Worm (Caenorhabditis elegans) whole organism, late embryonic: ENCODE measurements around the gene srx-82.

Experiments used
- C08G9.2 ChIP-seq: sonication (generic microtip); optimal IDR thresholded peaks from 2 replicates; lab custom pipeline; 2016; ENCODE audit warnings: mild to moderate bottlenecking, missing genetic modification characterization, moderate library complexity, missing compliant biosample characterization
- K09A11.1 ChIP-seq: sonication (generic microtip); optimal IDR thresholded peaks from 2 replicates; lab custom pipeline; 2017; ENCODE audit warnings: antibody characterized with exemption, mild to moderate bottlenecking, missing genetic modification characterization, missing compliant biosample characterization; ENCODE audit not compliant: insufficient read depth
- T23F11.4 ChIP-seq: fragments of 200-800 bp; sonication (Bioruptor generic); optimal IDR thresholded peaks from 2 replicates; lab custom pipeline; 2018; ENCODE audit warnings: mild to moderate bottlenecking, missing genetic modification characterization, missing compliant biosample characterization
- ceh-14 ChIP-seq: sonication (generic microtip); optimal IDR thresholded peaks from 2 replicates; lab custom pipeline; 2016; ENCODE audit warnings: missing genotype, missing genetic modification characterization, missing compliant biosample characterization
- ceh-18 ChIP-seq: sonication (generic microtip); optimal IDR thresholded peaks from 2 replicates; lab custom pipeline; 2016; ENCODE audit warnings: missing genetic modification characterization, missing compliant biosample characterization
- ceh-19 ChIP-seq: fragments of 200-800 bp; sonication (Bioruptor generic); optimal IDR thresholded peaks from 2 replicates; lab custom pipeline; 2018; ENCODE audit warnings: mild to moderate bottlenecking, missing genetic modification characterization, missing compliant biosample characterization
- ceh-22 ChIP-seq: sonication (generic microtip); optimal IDR thresholded peaks from 2 replicates; lab custom pipeline; 2017; ENCODE audit warnings: missing biosample characterization, missing genetic modification characterization
- ceh-31 ChIP-seq: sonication (generic microtip); optimal IDR thresholded peaks from 2 replicates; lab custom pipeline; 2016; ENCODE audit warnings: missing genetic modification characterization, missing compliant biosample characterization
- ceh-34 ChIP-seq: sonication (generic microtip); optimal IDR thresholded peaks from 2 replicates; lab custom pipeline; 2016; ENCODE audit warnings: mild to moderate bottlenecking, missing genetic modification characterization, missing compliant biosample characterization
- ceh-6 ChIP-seq: fragments of 200-800 bp; sonication (Bioruptor generic); optimal IDR thresholded peaks from 2 replicates; lab custom pipeline; 2018; ENCODE audit warnings: mild to moderate bottlenecking, missing genetic modification characterization, missing compliant biosample characterization
- ceh-9 ChIP-seq: sonication (generic microtip); optimal IDR thresholded peaks from 2 replicates; lab custom pipeline; 2016; ENCODE audit warnings: mild to moderate bottlenecking, missing genetic modification characterization, inconsistent platforms, missing compliant biosample characterization
- dve-1 ChIP-seq: sonication (generic microtip); optimal IDR thresholded peaks from 2 replicates; lab custom pipeline; 2017; ENCODE audit warnings: antibody characterized with exemption, mild to moderate bottlenecking, missing genetic modification characterization, missing compliant biosample characterization
- elt-2 ChIP-seq: sonication (generic microtip); optimal IDR thresholded peaks from 2 replicates; lab custom pipeline; 2016; ENCODE audit warnings: missing genetic modification reagents, missing genetic modification characterization, missing compliant biosample characterization
- eyg-1 ChIP-seq: sonication (generic microtip); optimal IDR thresholded peaks from 2 replicates; lab custom pipeline; 2016; ENCODE audit warnings: missing genotype, missing genetic modification characterization, missing compliant biosample characterization
- fax-1 ChIP-seq: sonication (generic microtip); optimal IDR thresholded peaks from 2 replicates; lab custom pipeline; 2016; ENCODE audit warnings: missing genotype, missing genetic modification characterization, missing compliant biosample characterization
- fkh-6 ChIP-seq: sonication (generic microtip); optimal IDR thresholded peaks from 2 replicates; lab custom pipeline; 2016; ENCODE audit warnings: missing genetic modification characterization, missing compliant biosample characterization
- hlh-13 ChIP-seq: fragments of 200-800 bp; sonication (Bioruptor generic); optimal IDR thresholded peaks from 2 replicates; lab custom pipeline; 2018; ENCODE audit warnings: mild to moderate bottlenecking, missing genetic modification characterization, missing compliant biosample characterization
- hlh-30 ChIP-seq: sonication (generic microtip); optimal IDR thresholded peaks from 2 replicates; lab custom pipeline; 2017; ENCODE audit warnings: antibody characterized with exemption, missing genetic modification characterization, missing compliant biosample characterization; ENCODE audit not compliant: insufficient read depth
- hlh-6 ChIP-seq: sonication (generic microtip); optimal IDR thresholded peaks from 2 replicates; lab custom pipeline; 2016; ENCODE audit warnings: missing genotype, missing genetic modification characterization, missing compliant biosample characterization
- hlh-8 ChIP-seq: sonication (generic microtip); optimal IDR thresholded peaks from 2 replicates; lab custom pipeline; 2016; ENCODE audit warnings: missing genotype, missing genetic modification characterization, missing compliant biosample characterization
- lin-11 ChIP-seq: fragments of 200-800 bp; sonication (Bioruptor generic); optimal IDR thresholded peaks from 2 replicates; lab custom pipeline; 2018; ENCODE audit warnings: mild to moderate bottlenecking, missing genetic modification characterization, missing compliant biosample characterization
- madf-2 ChIP-seq: sonication (generic microtip); optimal IDR thresholded peaks from 2 replicates; lab custom pipeline; 2017; ENCODE audit warnings: missing genetic modification characterization, missing compliant biosample characterization
- mec-3 ChIP-seq: sonication (generic microtip); optimal IDR thresholded peaks from 2 replicates; lab custom pipeline; 2016; ENCODE audit warnings: borderline replicate concordance, missing genetic modification characterization, missing compliant biosample characterization
- nfya-1 ChIP-seq: sonication (generic microtip); optimal IDR thresholded peaks from 2 replicates; lab custom pipeline; 2017; ENCODE audit warnings: missing genetic modification characterization, mild to moderate bottlenecking, missing compliant biosample characterization, antibody characterized with exemption, moderate library complexity
- nhr-232 ChIP-seq: sonication (generic microtip); optimal IDR thresholded peaks from 2 replicates; lab custom pipeline; 2016; ENCODE audit warnings: missing genetic modification characterization, missing compliant biosample characterization
- npax-4 ChIP-seq: sonication (generic microtip); optimal IDR thresholded peaks from 2 replicates; lab custom pipeline; 2016; ENCODE audit warnings: missing genetic modification characterization, missing compliant biosample characterization
- odd-2 ChIP-seq: sonication (generic microtip); optimal IDR thresholded peaks from 2 replicates; lab custom pipeline; 2017; ENCODE audit warnings: antibody characterized with exemption, mild to moderate bottlenecking, missing genetic modification characterization, missing compliant biosample characterization
- pat-9 ChIP-seq: fragments of 200-800 bp; sonication (Bioruptor generic); optimal IDR thresholded peaks from 2 replicates; lab custom pipeline; 2018; ENCODE audit warnings: mild to moderate bottlenecking, missing genetic modification characterization, moderate library complexity, missing compliant biosample characterization
- pha-2 ChIP-seq: sonication (generic microtip); optimal IDR thresholded peaks from 2 replicates; lab custom pipeline; 2017; ENCODE audit warnings: mild to moderate bottlenecking, missing genetic modification characterization, missing compliant biosample characterization
- pros-1 ChIP-seq: fragments of 150-350 bp; optimal IDR thresholded peaks from 2 replicates; lab custom pipeline; 2014; ENCODE audit warnings: missing biosample characterization, missing genetic modification reagents, missing genetic modification characterization
- ref-2 ChIP-seq: sonication (generic microtip); optimal IDR thresholded peaks from 2 replicates; lab custom pipeline; 2016; ENCODE audit warnings: missing genetic modification characterization, missing compliant biosample characterization
- sdc-2 ChIP-seq: sonication (generic microtip); optimal IDR thresholded peaks from 2 replicates; lab custom pipeline; 2016; ENCODE audit warnings: missing genotype, missing genetic modification characterization, missing compliant biosample characterization
- sox-2 ChIP-seq: fragments of 200-800 bp; sonication (Bioruptor generic); IDR thresholded peaks from 2 replicates; pipeline ENCODE4 v1.3.6; 2022; ENCODE audit warnings: missing genetic modification reagents, missing genetic modification characterization, missing compliant biosample characterization
- syd-9 ChIP-seq: sonication (generic microtip); optimal IDR thresholded peaks from 2 replicates; lab custom pipeline; 2016; ENCODE audit warnings: mild to moderate bottlenecking, missing genetic modification characterization, moderate library complexity, missing compliant biosample characterization
- tbx-2 ChIP-seq: sonication (generic microtip); optimal IDR thresholded peaks from 2 replicates; lab custom pipeline; 2016; ENCODE audit warnings: missing genetic modification characterization, missing compliant biosample characterization
- ttx-3 ChIP-seq: sonication (generic microtip); optimal IDR thresholded peaks from 2 replicates; lab custom pipeline; 2016; ENCODE audit warnings: missing genetic modification reagents, missing genetic modification characterization, missing compliant biosample characterization
- unc-42 ChIP-seq: sonication (generic microtip); optimal IDR thresholded peaks from 2 replicates; lab custom pipeline; 2016; ENCODE audit warnings: missing genotype, missing genetic modification characterization, missing compliant biosample characterization
- unc-55 ChIP-seq: sonication (generic microtip); optimal IDR thresholded peaks from 2 replicates; lab custom pipeline; 2017; ENCODE audit warnings: missing biosample characterization, missing genetic modification reagents, missing genetic modification characterization
- unc-86 ChIP-seq: sonication (generic microtip); optimal IDR thresholded peaks from 2 replicates; lab custom pipeline; 2016; ENCODE audit warnings: missing genetic modification characterization, missing compliant biosample characterization
- ztf-16 ChIP-seq: sonication (generic microtip); optimal IDR thresholded peaks from 2 replicates; lab custom pipeline; 2017; ENCODE audit warnings: missing genetic modification characterization, missing compliant biosample characterization

Gene srx-82

DNA sequence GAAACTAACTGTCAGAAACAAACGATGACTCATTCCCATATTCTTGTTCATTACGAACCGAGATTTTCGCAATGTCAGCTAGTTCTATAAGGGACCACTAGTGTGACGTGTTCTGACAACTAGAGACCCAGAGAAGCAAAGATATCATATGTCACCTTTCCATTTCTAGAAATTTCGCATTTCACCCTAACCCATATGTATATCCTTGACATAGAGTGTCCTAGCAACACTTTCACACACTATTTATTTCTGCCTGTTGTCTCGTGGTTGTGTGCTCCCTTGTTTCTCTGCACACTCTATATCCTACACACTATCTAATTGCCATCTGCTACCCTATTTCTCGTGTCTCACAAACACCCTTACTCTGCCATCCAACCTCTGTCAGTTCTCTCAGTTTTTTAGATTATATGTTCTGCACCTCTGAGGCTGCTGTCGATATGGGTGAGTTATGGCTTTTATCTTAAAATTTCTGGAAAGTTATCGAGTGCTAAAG is 40.6 kb upstream of the srx-82 start, which contains the start of the genes F38B7.17 and F38B7.3:
Gene F38B7.17, minus strand, starts transcription at position 51 of the 493 bp plus-strand sequence.
Gene F38B7.3, plus strand, starts transcription at position 194 of the 493 bp plus-strand sequence.
- TF ChIP-seq ztf-16 (tag; lab: Kevin White, UChicago), result no peak
- peak; percentile 51 for TF ChIP-seq tbx-2
- TF ChIP-seq hlh-6 (tag; lab: Kevin White, UChicago), result no peak
- TF ChIP-seq hlh-13 (GFP tag; lab: Kevin White, UChicago), result no peak
- TF ChIP-seq nhr-232 (tag; lab: Kevin White, UChicago), result no peak
- TF ChIP-seq ceh-34 (tag; lab: Kevin White, UChicago), result peak; percentile 42
- no peak for TF ChIP-seq npax-4
- TF ChIP-seq fkh-6 (tag; lab: Kevin White, UChicago), result no peak
- TF ChIP-seq ceh-19 (GFP tag; lab: Kevin White, UChicago), result peak; percentile 39
- no peak for TF ChIP-seq ceh-9
- TF ChIP-seq hlh-8 (tag; lab: Kevin White, UChicago), result peak; percentile 12
- TF ChIP-seq mec-3 (tag; lab: Kevin White, UChicago), result no peak
- TF ChIP-seq elt-2 (tag; lab: Kevin White, UChicago), result peak; percentile 71
- TF ChIP-seq ceh-31 (tag; lab: Kevin White, UChicago), result peak; percentile 33
- TF ChIP-seq madf-2 (tag; lab: Kevin White, UChicago), result no peak
- peak; percentile 51 for TF ChIP-seq unc-55 (GFP tag; lab: Kevin White, UChicago)
- no peak for TF ChIP-seq pha-2
- no peak for TF ChIP-seq ref-2 (tag; lab: Kevin White, UChicago)
- no peak for TF ChIP-seq ceh-18 (tag; lab: Kevin White, UChicago)
- TF ChIP-seq unc-86, result no peak
- TF ChIP-seq lin-11, result no peak
- TF ChIP-seq hlh-30 (tag; lab: Kevin White, UChicago), result peak; percentile 95
- TF ChIP-seq fax-1 (tag; lab: Kevin White, UChicago), result no peak
- TF ChIP-seq ceh-14 (tag; lab: Kevin White, UChicago), result peak; percentile 3
- peak; percentile 36 for TF ChIP-seq dve-1 (tag; lab: Kevin White, UChicago)
- TF ChIP-seq T23F11.4 (GFP tag; lab: Kevin White, UChicago), result no peak
- peak; percentile 58 for TF ChIP-seq nfya-1 (tag; lab: Kevin White, UChicago)

ce11 chrV:11552379-11552778 is 37.2 kb upstream of the srx-82 start, which contains the start of gene srx-85:
Gene srx-85 (plus strand): TSS chrV:11552679.
- TF ChIP-seq syd-9 (tag; lab: Kevin White, UChicago) (no peak), ceh-14 (tag; lab: Kevin White, UChicago) (no peak), pros-1 (no peak), fkh-6 (tag; lab: Kevin White, UChicago) (no peak), sdc-2 (tag; lab: Kevin White, UChicago) (no peak), C08G9.2 (tag; lab: Kevin White, UChicago) (no peak), ttx-3 (tag; lab: Kevin White, UChicago) (no peak), ceh-34 (tag; lab: Kevin White, UChicago) (no peak), eyg-1 (no peak), tbx-2 (no peak), unc-42 (no peak), madf-2 (tag; lab: Kevin White, UChicago) (no peak), sox-2 (no peak), K09A11.1 (tag; lab: Kevin White, UChicago) (no peak), hlh-6 (tag; lab: Kevin White, UChicago) (no peak), hlh-13 (GFP tag; lab: Kevin White, UChicago) (no peak), pha-2 (no peak), odd-2 (tag; lab: Kevin White, UChicago) (no peak), ceh-22 (tag; lab: Kevin White, UChicago) (no peak)

- TF ChIP-seq ceh-9 (no peak), pat-9 (no peak), hlh-13 (GFP tag; lab: Kevin White, UChicago) (no peak), ceh-18 (tag; lab: Kevin White, UChicago) (no peak), ceh-6 (GFP tag; lab: Kevin White, UChicago) (no peak), hlh-8 (tag; lab: Kevin White, UChicago) (no peak)
Measured at ce11 chrV:11554260-11554659, 35.3 kb upstream of the srx-82 start, which contains the start of gene duo-1. Gene duo-1 (plus strand): TSS chrV:11554630.
